Fruit fly (Drosophila melanogaster): ENCODE data around the gene CG9265.

CG9265 gene

dm6 chr2L:21013119-21013714, 58.1 kb downstream of the CG9265 start:
- no peak for TF ChIP-seq noc (tag; optimal IDR thresholded peaks at IDR 0.05)

dm6 chr2L:21009310-21010119, 61.8 kb downstream of the CG9265 start:
- no peak for TF ChIP-seq noc (tag; optimal IDR thresholded peaks at IDR 0.05)

dm6 chr2L:21008613-21009012, 62.7 kb downstream of the CG9265 start:
- TF ChIP-seq noc (tag; optimal IDR thresholded peaks at IDR 0.05), result no peak
